Fruit fly (Drosophila melanogaster): ENCODE results near the gene mnb.

Gene mnb

DNA sequence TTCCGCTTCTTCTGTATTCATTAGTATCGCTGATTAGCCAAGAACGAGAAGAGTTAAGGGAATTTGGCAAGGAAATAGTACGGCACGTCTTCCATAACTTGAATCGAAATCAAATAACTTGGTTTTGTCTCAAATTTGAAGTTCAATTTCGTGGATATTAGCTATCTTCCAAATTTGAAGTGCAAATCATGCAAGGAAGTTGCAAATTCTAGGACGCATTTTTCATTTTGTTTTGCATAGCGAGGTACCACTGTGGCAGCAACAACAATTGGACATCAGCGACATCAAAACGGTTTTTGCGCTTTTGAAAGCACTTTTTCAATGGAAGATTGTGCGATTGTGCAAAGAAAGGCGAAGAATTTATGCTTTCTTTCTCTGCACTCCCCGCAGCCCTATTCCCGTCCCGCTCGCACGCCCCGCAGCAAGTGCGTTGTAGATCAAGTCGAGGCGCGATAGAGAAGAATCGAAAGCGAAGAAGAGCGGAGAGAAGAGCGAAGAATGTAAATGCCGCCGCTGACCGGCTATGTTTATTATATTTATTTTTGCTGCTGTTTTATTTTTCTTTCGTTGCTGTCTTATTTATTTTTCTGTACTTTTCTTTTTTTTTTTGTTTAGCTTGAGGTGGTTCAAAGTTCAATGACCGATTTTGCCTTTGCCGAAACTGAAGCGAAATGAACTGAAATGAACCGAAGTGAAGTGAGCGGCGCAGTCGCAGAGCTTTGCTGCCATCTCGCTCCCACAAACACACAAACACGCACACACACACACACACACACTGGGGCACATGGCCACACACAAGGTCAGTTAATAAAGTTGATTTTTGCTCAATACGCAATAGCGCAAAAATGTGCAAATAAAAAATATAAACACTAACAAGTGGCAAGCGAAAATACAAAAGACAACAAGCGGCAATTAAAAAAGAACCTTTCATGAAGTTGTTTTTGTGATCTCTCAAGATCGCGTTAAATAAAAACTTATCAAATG is 5.6 kb downstream of the mnb start (continued):
- TF ChIP-seq ems (GFP tag; optimal IDR thresholded peaks at IDR 0.05) = peak; percentile 23
- no peak for TF ChIP-seq Hr78 (GFP tag; optimal IDR thresholded peaks at IDR 0.05)
- no peak for TF ChIP-seq tna (GFP tag; IDR thresholded peaks at IDR 0.05; ENCODE audit: partially characterized antibody)
- TF ChIP-seq caup (GFP tag; optimal IDR thresholded peaks at IDR 0.05; ENCODE audit: severe bottlenecking) = peak; percentile 31
- peak; percentile 23; the same call in 1 of the 3 replicates for TF ChIP-seq CG34422 (GFP tag; IDR thresholded peaks at IDR 0.05)
- TF ChIP-seq gce (GFP tag; IDR thresholded peaks at IDR 0.05) = 0 out of 3 replicates have a peak, but pooled peaks have one; percentile 17
- no peak for TF ChIP-seq CG1602 (GFP tag; optimal IDR thresholded peaks at IDR 0.05)
- TF ChIP-seq CG11723 (GFP tag; optimal IDR thresholded peaks at IDR 0.05) = no peak
- TF ChIP-seq zen (tag; optimal IDR thresholded peaks at IDR 0.05) = no peak
- no peak for TF ChIP-seq prd (optimal IDR thresholded peaks at IDR 0.05)
- peak; percentile 47; the same call in 1 of the 3 replicates for TF ChIP-seq prd (GFP tag; IDR thresholded peaks at IDR 0.05)
- TF ChIP-seq CG11247 (GFP tag; IDR thresholded peaks at IDR 0.05) = peak; percentile 44; the same call in 1 of the 2 replicates
- TF ChIP-seq grn (GFP tag; optimal IDR thresholded peaks at IDR 0.05) = no peak
- TF ChIP-seq grau (tag; optimal IDR thresholded peaks at IDR 0.05) = peak; percentile 88
- no peak for TF ChIP-seq CG7987 (GFP tag; optimal IDR thresholded peaks at IDR 0.05)
- TF ChIP-seq CG8388 (GFP tag; optimal IDR thresholded peaks at IDR 0.05) = no peak
- TF ChIP-seq CG5180 (GFP tag; optimal IDR thresholded peaks at IDR 0.05) = peak; percentile 15
- no peak for TF ChIP-seq disco-r (GFP tag; optimal IDR thresholded peaks at IDR 0.05)
- peak in 1 of 2 experiments; percentile 15 for TF ChIP-seq chif (GFP tag; optimal IDR thresholded peaks at IDR 0.05)
- no peak for TF ChIP-seq E2f2 (GFP tag; IDR thresholded peaks at IDR 0.05)
- peak; percentile 49 to 62 for TF ChIP-seq dpn (GFP tag; optimal IDR thresholded peaks at IDR 0.05)
- TF ChIP-seq CG7271 (tag; optimal IDR thresholded peaks at IDR 0.05) = no peak
- no peak for TF ChIP-seq D (optimal IDR thresholded peaks at IDR 0.05)
- no peak for TF ChIP-seq D (GFP tag; optimal IDR thresholded peaks at IDR 0.05)
- no peak for TF ChIP-seq lola (GFP tag; optimal IDR thresholded peaks at IDR 0.05)
- TF ChIP-seq CG18764 (GFP tag; optimal IDR thresholded peaks at IDR 0.05) = no peak
- peak; percentile 27 for TF ChIP-seq CG1832 (GFP tag; optimal IDR thresholded peaks at IDR 0.05)
- peak; percentile 73 for TF ChIP-seq CG14441 (GFP tag; IDR thresholded peaks at IDR 0.05)
- peak; percentile 47; the same call in 1 of the 2 replicates for TF ChIP-seq seq (GFP tag; IDR thresholded peaks at IDR 0.05)
- no peak for TF ChIP-seq sima (GFP tag; optimal IDR thresholded peaks at IDR 0.05)
- TF ChIP-seq insv (GFP tag; optimal IDR thresholded peaks at IDR 0.05) = no peak
- peak; percentile 59 for TF ChIP-seq dmrt99B (tag; optimal IDR thresholded peaks at IDR 0.05)
- 0 out of 2 replicates have a peak, but pooled peaks have one; percentile 20 for TF ChIP-seq CG14014 (GFP tag; IDR thresholded peaks at IDR 0.05)
- no peak for TF ChIP-seq ac (GFP tag; optimal IDR thresholded peaks at IDR 0.05)
- TF ChIP-seq dati (GFP tag; IDR thresholded peaks at IDR 0.05) = no peak
- TF ChIP-seq CG17829 (tag; optimal IDR thresholded peaks at IDR 0.05) = peak; percentile 0
- no peak for TF ChIP-seq CG14667 (GFP tag; IDR thresholded peaks at IDR 0.05)
- TF ChIP-seq CG8765 (GFP tag; IDR thresholded peaks at IDR 0.05) = peak; percentile 25; the same call in 1 of the 2 replicates
- 0 out of 3 replicates have a peak, but pooled peaks have one; percentile 43 for TF ChIP-seq so (GFP tag; IDR thresholded peaks at IDR 0.05)
- TF ChIP-seq Pdp1 (GFP tag; optimal IDR thresholded peaks at IDR 0.05) = peak; percentile 31 to 39
- peak; percentile 44; the same call in 2 of the 3 replicates for TF ChIP-seq CG17361 (GFP tag; IDR thresholded peaks at IDR 0.05)
- no peak for TF ChIP-seq Doc3 (GFP tag; IDR thresholded peaks at IDR 0.05; ENCODE audit: partially characterized antibody)
- TF ChIP-seq NK7.1 (GFP tag; optimal IDR thresholded peaks at IDR 0.05) = no peak
- no peak for TF ChIP-seq sens-2 (GFP tag; IDR thresholded peaks at IDR 0.05)
- peak; percentile 97 for TF ChIP-seq Med (GFP tag)
- no peak for TF ChIP-seq Eip74EF (GFP tag; optimal IDR thresholded peaks at IDR 0.05)
- TF ChIP-seq Vsx1 (GFP tag; optimal IDR thresholded peaks at IDR 0.05) = no peak

Measured in whole organism, embryonic.